Worm (Caenorhabditis elegans) whole organism, young adult: ENCODE results near the gene era-1.

Experiments used
- B0019.2 ChIP-seq: fragments of 200-800 bp; sonication (Bioruptor generic); conservative IDR thresholded peaks from 2 replicates; pipeline ENCODE4 v1.3.6; 2022; ENCODE audit warnings: missing genetic modification reagents, missing genetic modification characterization, missing compliant biosample characterization
- B0261.1 ChIP-seq: sonication (generic microtip); optimal IDR thresholded peaks from 2 replicates; lab custom pipeline; 2016; ENCODE audit warnings: mild to moderate bottlenecking, missing genetic modification characterization, moderate library complexity, missing compliant biosample characterization
- D2030.7 ChIP-seq: fragments of 200-800 bp; sonication (Bioruptor generic); IDR thresholded peaks from 2 replicates; pipeline ENCODE4 v1.3.6; 2022; ENCODE audit warnings: missing genetic modification reagents, missing genetic modification characterization, missing compliant biosample characterization
- K12H6.12 ChIP-seq: fragments of 200-800 bp; sonication (Bioruptor generic); optimal IDR thresholded peaks from 2 replicates; lab custom pipeline; 2018; ENCODE audit warnings: mild to moderate bottlenecking, missing genetic modification characterization, missing compliant biosample characterization
- aptf-3 ChIP-seq: fragments of 200-800 bp; sonication (Bioruptor generic); IDR thresholded peaks from 2 replicates; pipeline ENCODE4 v1.3.6; 2022; ENCODE audit warnings: missing genetic modification characterization, missing compliant biosample characterization
- athp-1 ChIP-seq: sonication (generic microtip); optimal IDR thresholded peaks from 2 replicates; lab custom pipeline; 2017; ENCODE audit warnings: mild to moderate bottlenecking, missing genetic modification characterization, missing compliant biosample characterization
- attf-3 ChIP-seq: fragments of 200-800 bp; sonication (Bioruptor generic); conservative IDR thresholded peaks from 2 replicates; pipeline ENCODE4 v1.3.6; 2022; ENCODE audit warnings: missing genetic modification reagents, missing genetic modification characterization, missing compliant biosample characterization
- ceh-40 ChIP-seq: fragments of 200-800 bp; sonication (Bioruptor generic); IDR thresholded peaks from 2 replicates; pipeline ENCODE4 v1.3.6; 2022; ENCODE audit warnings: missing genetic modification characterization, missing compliant biosample characterization
- ceh-91 ChIP-seq: fragments of 200-800 bp; sonication (Bioruptor generic); IDR thresholded peaks from 2 replicates; pipeline ENCODE4 v1.3.6; 2022; ENCODE audit warnings: missing genetic modification reagents, missing genetic modification characterization, missing compliant biosample characterization
- chd-7 ChIP-seq: sonication (generic microtip); optimal IDR thresholded peaks from 2 replicates; lab custom pipeline; 2016; ENCODE audit warnings: mild to moderate bottlenecking, missing genetic modification characterization, moderate library complexity, missing compliant biosample characterization
- die-1 ChIP-seq: sonication (generic microtip); optimal IDR thresholded peaks from 2 replicates; lab custom pipeline; 2016; ENCODE audit warnings: missing genotype, mild to moderate bottlenecking, missing genetic modification characterization, missing compliant biosample characterization
- efl-1 ChIP-seq: fragments of 150-350 bp; optimal IDR thresholded peaks from 2 replicates; lab custom pipeline; 2014; ENCODE audit warnings: missing biosample characterization, missing genetic modification reagents, missing genetic modification characterization
- egl-44 ChIP-seq: fragments of 200-800 bp; sonication (Bioruptor generic); IDR thresholded peaks from 2 replicates; pipeline ENCODE4 v1.3.6; 2022; ENCODE audit warnings: missing genetic modification reagents, missing genetic modification characterization, missing compliant biosample characterization
- gei-17 ChIP-seq: fragments of 200-800 bp; sonication (Bioruptor generic); optimal IDR thresholded peaks from 2 replicates; lab custom pipeline; 2018; ENCODE audit warnings: mild to moderate bottlenecking, missing genetic modification characterization, missing compliant biosample characterization
- hmg-1.2 ChIP-seq: fragments of 200-800 bp; sonication (Bioruptor generic); IDR thresholded peaks from 2 replicates; pipeline ENCODE4 v1.3.6; 2022; ENCODE audit warnings: missing genetic modification reagents, missing genetic modification characterization, missing compliant biosample characterization
- let-526 ChIP-seq: fragments of 200-800 bp; sonication (Bioruptor generic); IDR thresholded peaks from 2 replicates; pipeline ENCODE4 v1.3.6; 2022; ENCODE audit warnings: missing genetic modification reagents, missing genetic modification characterization, missing compliant biosample characterization
- lin-40 ChIP-seq: sonication (generic microtip); optimal IDR thresholded peaks from 2 replicates; lab custom pipeline; 2016; ENCODE audit warnings: missing genetic modification characterization, mild to moderate bottlenecking, missing compliant biosample characterization, missing genotype, missing genetic modification reagents
- lir-1 ChIP-seq: fragments of 200-800 bp; sonication (Bioruptor generic); conservative IDR thresholded peaks from 2 replicates; pipeline ENCODE4 v1.3.6; 2022; ENCODE audit warnings: missing genetic modification reagents, missing genetic modification characterization, missing compliant biosample characterization
- lsl-1 ChIP-seq: fragments of 200-800 bp; sonication (Bioruptor generic); optimal IDR thresholded peaks from 2 replicates; lab custom pipeline; 2018; ENCODE audit warnings: mild to moderate bottlenecking, missing genetic modification characterization, moderate library complexity, missing compliant biosample characterization
- lsy-27 ChIP-seq: sonication (generic microtip); optimal IDR thresholded peaks from 2 replicates; lab custom pipeline; 2017; ENCODE audit warnings: missing genetic modification characterization, mild to moderate bottlenecking, missing compliant biosample characterization, antibody characterized with exemption, missing genotype, borderline replicate concordance; ENCODE audit not compliant: insufficient read depth
- madf-3 ChIP-seq: fragments of 200-800 bp; sonication (Bioruptor generic); IDR thresholded peaks from 2 replicates; pipeline ENCODE4 v1.3.6; 2022; ENCODE audit warnings: missing genetic modification reagents, missing genetic modification characterization, missing compliant biosample characterization
- madf-6 ChIP-seq: fragments of 200-800 bp; sonication (Bioruptor generic); IDR thresholded peaks from 2 replicates; pipeline ENCODE4 v1.3.6; 2022; ENCODE audit warnings: missing genetic modification reagents, missing genetic modification characterization, missing compliant biosample characterization
- madf-8 ChIP-seq: fragments of 200-800 bp; sonication (Bioruptor generic); conservative IDR thresholded peaks from 2 replicates; pipeline ENCODE4 v1.3.6; 2022; ENCODE audit warnings: missing genetic modification reagents, missing genetic modification characterization, missing compliant biosample characterization
- mes-4 ChIP-seq: sonication (generic microtip); optimal IDR thresholded peaks from 2 replicates; lab custom pipeline; 2016; ENCODE audit warnings: missing genotype, missing genetic modification characterization, missing compliant biosample characterization
- nfya-1 ChIP-seq: sonication (generic microtip); optimal IDR thresholded peaks from 2 replicates; lab custom pipeline; 2017; ENCODE audit warnings: antibody characterized with exemption, missing compliant biosample characterization, missing genetic modification characterization, borderline replicate concordance; ENCODE audit not compliant: insufficient read depth
- nfya-2 ChIP-seq: fragments of 200-800 bp; sonication (Bioruptor generic); IDR thresholded peaks from 2 replicates; pipeline ENCODE4 v1.3.6; 2022; ENCODE audit warnings: missing genetic modification reagents, missing genetic modification characterization, missing compliant biosample characterization
- nhr-120 ChIP-seq: fragments of 200-800 bp; sonication (Bioruptor generic); IDR thresholded peaks from 2 replicates; pipeline ENCODE4 v1.3.6; 2022; ENCODE audit warnings: missing genetic modification characterization, missing compliant biosample characterization
- nhr-90 ChIP-seq: sonication (generic microtip); optimal IDR thresholded peaks from 2 replicates; lab custom pipeline; 2016; ENCODE audit warnings: missing genotype, mild to moderate bottlenecking, missing genetic modification characterization, missing compliant biosample characterization
- rpc-1 ChIP-seq, 2 experiments: fragments of 150-350 bp in 1 of 2; sonication (generic microtip) in 1 of 2; optimal IDR thresholded peaks; 2 replicates each; lab custom pipeline; 2014 to 2018; ENCODE audit warnings: missing biosample characterization in 1 of 2, missing genetic modification characterization in 1 of 2, missing genetic modification reagents in 1 of 2, missing genotype in 1 of 2
- sdz-38 ChIP-seq: sonication (generic microtip); optimal IDR thresholded peaks from 2 replicates; lab custom pipeline; 2016; ENCODE audit warnings: missing genotype, missing genetic modification characterization, missing compliant biosample characterization
- tbp1 ChIP-seq: fragments of 200-800 bp; sonication (Bioruptor generic); optimal IDR thresholded peaks from 2 replicates; lab custom pipeline; 2018; ENCODE audit warnings: mild to moderate bottlenecking, missing genetic modification characterization, missing compliant biosample characterization
- unc-130 ChIP-seq: sonication (generic microtip); optimal IDR thresholded peaks from 2 replicates; lab custom pipeline; 2016; ENCODE audit warnings: missing genetic modification reagents, missing genetic modification characterization, missing compliant biosample characterization
- unc-62 ChIP-seq: fragments of 150-350 bp; optimal IDR thresholded peaks from 2 replicates; lab custom pipeline; 2014; ENCODE audit warnings: missing biosample characterization, missing genetic modification reagents, missing genetic modification characterization
- ztf-26 ChIP-seq: sonication (generic microtip); optimal IDR thresholded peaks from 2 replicates; lab custom pipeline; 2017; ENCODE audit warnings: missing genetic modification characterization, missing compliant biosample characterization
- ztf-6 ChIP-seq: fragments of 200-800 bp; sonication (Bioruptor generic); IDR thresholded peaks from 2 replicates; pipeline ENCODE4 v1.3.6; 2022; ENCODE audit warnings: missing genetic modification reagents, missing genetic modification characterization, missing compliant biosample characterization

era-1 gene

DNA sequence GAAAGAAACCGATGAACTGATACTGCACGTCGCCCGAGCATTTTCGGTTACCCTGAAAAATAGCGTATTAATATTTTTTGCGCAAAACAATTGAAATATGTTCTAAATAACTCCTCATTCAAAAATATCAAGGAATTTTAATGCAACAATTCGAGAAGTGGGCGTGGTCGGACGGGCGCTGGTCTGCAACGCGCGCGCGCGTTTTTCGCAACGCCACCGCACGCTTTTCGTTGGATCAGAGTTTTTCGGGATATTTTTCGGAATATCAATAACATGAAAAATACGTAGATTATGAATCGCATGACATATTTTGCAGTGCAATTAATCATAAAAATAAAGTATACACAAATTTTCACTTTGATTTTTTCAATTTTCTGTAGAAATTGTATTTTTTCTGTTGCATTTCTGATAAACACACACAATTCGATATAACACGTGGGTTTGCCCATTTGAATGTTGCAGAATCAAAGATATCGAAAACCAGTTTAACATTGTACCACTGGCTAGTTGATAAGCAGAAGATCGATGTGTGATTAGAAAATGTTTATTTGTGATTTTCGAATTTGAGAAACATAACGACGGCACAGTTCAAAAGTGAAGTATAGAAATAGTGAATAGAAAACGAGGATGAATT, 6.3 kb downstream of the era-1 start, which contains the start of gene dlst-1 (continued):
- TF ChIP-seq egl-44 (GFP tag; lab: Robert Waterston, UW) (no peak), sdz-38 (no peak), nhr-120 (GFP tag; lab: Robert Waterston, UW) (no peak)

ce11 chrV:6710462-6710861, 7.6 kb downstream of the era-1 start, which contains the start of gene sna-1:
Gene sna-1, minus strand, starts transcription at chrV:6710679.
- no peak for TF ChIP-seq K12H6.12
- TF ChIP-seq ztf-6 (GFP tag; lab: Robert Waterston, UW) = no peak
- no peak for TF ChIP-seq unc-62 (GFP tag; lab: Kevin White, UChicago)
- TF ChIP-seq let-526 = no peak
- no peak for TF ChIP-seq madf-3 (GFP tag; lab: Robert Waterston, UW)
- TF ChIP-seq nhr-90 (tag; lab: Kevin White, UChicago) = no peak
- TF ChIP-seq ceh-40 (GFP tag; lab: Robert Waterston, UW) = no peak
- peak; percentile 26 for TF ChIP-seq efl-1 (GFP tag; lab: Kevin White, UChicago)
- TF ChIP-seq nfya-1 = no peak
- TF ChIP-seq attf-3 (GFP tag; lab: Robert Waterston, UW) = peak; percentile 90
- TF ChIP-seq lin-40 (tag; lab: Kevin White, UChicago) = no peak
- TF ChIP-seq athp-1 (tag; lab: Kevin White, UChicago) = no peak
- no peak for TF ChIP-seq ztf-26 (tag; lab: Kevin White, UChicago)
- TF ChIP-seq chd-7 = no peak
- TF ChIP-seq lsy-27 (tag; lab: Kevin White, UChicago) = no peak
- TF ChIP-seq aptf-3 (GFP tag; lab: Robert Waterston, UW) = no peak
- no peak for TF ChIP-seq mes-4
- no peak for TF ChIP-seq lir-1
- TF ChIP-seq madf-6 = peak; percentile 75
- no peak for TF ChIP-seq B0019.2 (GFP tag; lab: Robert Waterston, UW)
- TF ChIP-seq madf-8 (GFP tag; lab: Robert Waterston, UW) = peak; percentile 59; the same call in 1 of the 2 replicates
- no peak for TF ChIP-seq unc-130
- no peak for TF ChIP-seq die-1 (tag; lab: Kevin White, UChicago)
- no peak for TF ChIP-seq nfya-2 (GFP tag; lab: Robert Waterston, UW)
- no peak for TF ChIP-seq gei-17 (GFP tag; lab: Kevin White, UChicago)
- peak; percentile 47 for TF ChIP-seq lsl-1 (GFP tag; lab: Kevin White, UChicago)
- no peak for TF ChIP-seq ceh-91 (GFP tag; lab: Robert Waterston, UW)

DNA sequence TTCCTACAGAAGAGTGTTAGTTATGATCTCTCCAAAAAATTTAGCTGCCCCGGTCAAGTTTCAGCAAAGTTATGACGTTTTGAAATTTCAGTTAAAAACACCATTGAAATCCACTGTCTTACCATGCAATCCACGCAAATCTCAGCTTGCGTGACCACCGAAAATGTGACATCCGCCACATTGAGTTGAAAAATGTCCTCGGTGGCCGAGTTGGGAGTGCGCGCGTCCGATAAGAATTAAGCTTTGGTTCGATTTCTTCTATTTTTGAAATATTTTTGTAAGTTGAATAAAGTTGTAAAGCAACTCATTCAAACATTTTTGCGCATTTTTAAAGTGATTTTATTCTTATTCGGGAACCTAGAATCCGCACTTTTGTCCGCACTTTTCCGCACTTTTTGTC, 8.2 kb downstream of the era-1 start:
- TF ChIP-seq attf-3 (GFP tag; lab: Robert Waterston, UW) = peak; percentile 50; the same call in 1 of the 2 replicates
- peak; percentile 23 for TF ChIP-seq rpc-1 (optimal IDR thresholded peaks at IDR 0.05; lab: Kevin White, UChicago)
- TF ChIP-seq rpc-1 (tag; optimal IDR thresholded peaks at IDR 0.05; lab: Kevin White, UChicago) = peak; percentile 60
- TF ChIP-seq madf-8 (GFP tag; lab: Robert Waterston, UW) = peak; percentile 30; the same call in 1 of the 2 replicates
- peak; percentile 83 for TF ChIP-seq tbp1 (GFP tag; lab: Kevin White, UChicago)
- peak; percentile 63; the same call in 1 of the 2 replicates for TF ChIP-seq madf-6
- 0 out of 2 replicates have a peak, but pooled peaks have one; percentile 39 for TF ChIP-seq D2030.7 (GFP tag; lab: Robert Waterston, UW)
- peak; percentile 56; the same call in 1 of the 2 replicates for TF ChIP-seq hmg-1.2 (GFP tag; lab: Robert Waterston, UW)
- TF ChIP-seq B0261.1 (tag; lab: Kevin White, UChicago) = peak; percentile 60
